Worm (Caenorhabditis elegans) whole organism, L4 larva: ENCODE data around the gene F19B10.3.

Experiments used
- D1046.2 ChIP-seq: fragments of 200-800 bp; sonication (Bioruptor generic); IDR thresholded peaks from 2 replicates; pipeline ENCODE4 v1.3.6; 2022; ENCODE audit warnings: missing genetic modification characterization, missing compliant biosample characterization
- F10B5.3 ChIP-seq: sonication (generic microtip); optimal IDR thresholded peaks from 2 replicates; lab custom pipeline; 2016; ENCODE audit warnings: mild to moderate bottlenecking, missing genetic modification characterization, missing compliant biosample characterization
- F26F4.8 ChIP-seq: fragments of 200-800 bp; sonication (Bioruptor generic); conservative IDR thresholded peaks from 2 replicates; pipeline ENCODE4 v1.3.6; 2022; ENCODE audit warnings: missing genetic modification characterization, missing compliant biosample characterization
- F37D6.2 ChIP-seq: sonication (generic microtip); optimal IDR thresholded peaks from 2 replicates; lab custom pipeline; 2016; ENCODE audit warnings: mild to moderate bottlenecking, missing genetic modification characterization, missing compliant biosample characterization
- F44E2.7 ChIP-seq: fragments of 200-800 bp; sonication (Bioruptor generic); IDR thresholded peaks from 2 replicates; pipeline ENCODE4 v2.1.2; 2022; ENCODE audit warnings: missing genetic modification characterization, missing compliant biosample characterization
- R02D3.7 ChIP-seq: fragments of 150-350 bp; sonication (generic microtip); optimal IDR thresholded peaks from 3 replicates; lab custom pipeline; 2014; ENCODE audit warnings: missing biosample characterization, missing genetic modification characterization
- ZK546.5 ChIP-seq, 2 experiments: sonication (generic microtip); optimal IDR thresholded peaks; 2 replicates each; lab custom pipeline; 2017; ENCODE audit warnings: missing biosample characterization in 2 of 2, missing genetic modification characterization in 2 of 2
- aly-2 ChIP-seq: sonication (generic microtip); optimal IDR thresholded peaks from 2 replicates; lab custom pipeline; 2018; ENCODE audit warnings: missing biosample characterization, missing genetic modification characterization
- arid-1 ChIP-seq: fragments of 200-800 bp; sonication (Bioruptor generic); conservative IDR thresholded peaks from 2 replicates; pipeline ENCODE4 v1.3.6; 2022; ENCODE audit warnings: missing genetic modification reagents, missing genetic modification characterization, missing compliant biosample characterization
- attf-4 ChIP-seq: sonication (generic microtip); optimal IDR thresholded peaks from 3 replicates; lab custom pipeline; 2017; ENCODE audit warnings: missing biosample characterization, missing genetic modification characterization
- ceh-28 ChIP-seq: fragments of 150-350 bp; optimal IDR thresholded peaks from 2 replicates; lab custom pipeline; 2014; ENCODE audit warnings: missing biosample characterization, missing genetic modification reagents, missing genetic modification characterization
- ceh-32 ChIP-seq: sonication (generic microtip); optimal IDR thresholded peaks from 2 replicates; lab custom pipeline; 2016; ENCODE audit warnings: mild to moderate bottlenecking, missing genetic modification characterization, missing compliant biosample characterization; ENCODE audit not compliant: poor library complexity
- ceh-44 ChIP-seq: fragments of 200-800 bp; sonication (Bioruptor generic); IDR thresholded peaks from 2 replicates; pipeline ENCODE4 v1.3.6; 2022; ENCODE audit warnings: missing genetic modification reagents, missing genetic modification characterization, missing compliant biosample characterization
- ceh-62 ChIP-seq: sonication (generic microtip); optimal IDR thresholded peaks from 2 replicates; lab custom pipeline; 2017; ENCODE audit warnings: missing biosample characterization, missing genetic modification characterization
- ceh-82 ChIP-seq: sonication (generic microtip); optimal IDR thresholded peaks from 2 replicates; lab custom pipeline; 2017; ENCODE audit warnings: missing biosample characterization, missing genetic modification characterization
- ces-1 ChIP-seq: fragments of 150-350 bp; sonication (generic microtip); optimal IDR thresholded peaks from 4 replicates; lab custom pipeline; 2014; ENCODE audit warnings: missing biosample characterization, missing genetic modification reagents, missing genetic modification characterization
- ctbp-1 ChIP-seq: fragments of 200-800 bp; sonication (Bioruptor generic); IDR thresholded peaks from 2 replicates; pipeline ENCODE4 v1.3.6; 2022; ENCODE audit warnings: missing genetic modification reagents, missing genetic modification characterization, missing compliant biosample characterization
- daf-16 ChIP-seq, 3 experiments: sonication (generic microtip); optimal IDR thresholded peaks; 2 replicates each; lab custom pipeline; 2016 to 2017; ENCODE audit warnings: missing genetic modification characterization in 3 of 3, missing genetic modification reagents in 3 of 3, mild to moderate bottlenecking in 2 of 3, missing compliant biosample characterization in 2 of 3, missing biosample characterization in 1 of 3, moderate library complexity in 1 of 3
- daf-8 ChIP-seq: fragments of 200-800 bp; sonication (Bioruptor generic); IDR thresholded peaks from 2 replicates; pipeline ENCODE4 v1.3.6; 2022; ENCODE audit warnings: missing genetic modification characterization, missing compliant biosample characterization
- dmd-6 ChIP-seq: fragments of 200-800 bp; sonication (Bioruptor generic); IDR thresholded peaks from 2 replicates; pipeline ENCODE4 v1.3.6; 2022; ENCODE audit warnings: missing genetic modification reagents, missing genetic modification characterization, missing compliant biosample characterization
- dmd-8 ChIP-seq: fragments of 200-800 bp; sonication (Bioruptor generic); IDR thresholded peaks from 2 replicates; pipeline ENCODE4 v1.3.6; 2022; ENCODE audit warnings: missing genetic modification characterization, missing compliant biosample characterization
- dmd-9 ChIP-seq: fragments of 200-800 bp; sonication (Bioruptor generic); IDR thresholded peaks from 2 replicates; pipeline ENCODE4 v1.3.6; 2022; ENCODE audit warnings: missing genetic modification reagents, missing genetic modification characterization, missing compliant biosample characterization
- dve-1 ChIP-seq: sonication (generic microtip); optimal IDR thresholded peaks from 2 replicates; lab custom pipeline; 2017; ENCODE audit warnings: antibody characterized with exemption, mild to moderate bottlenecking, missing genetic modification characterization, missing compliant biosample characterization; ENCODE audit not compliant: insufficient read depth
- fkh-10 ChIP-seq: fragments of 150-350 bp; optimal IDR thresholded peaks from 2 replicates; lab custom pipeline; 2014; ENCODE audit warnings: missing biosample characterization, missing genetic modification reagents, missing genetic modification characterization
- gei-8 ChIP-seq: fragments of 200-800 bp; sonication (Bioruptor generic); optimal IDR thresholded peaks from 2 replicates; lab custom pipeline; 2018; ENCODE audit warnings: mild to moderate bottlenecking, missing genetic modification characterization, missing compliant biosample characterization
- hlh-11 ChIP-seq: fragments of 200-800 bp; sonication (Bioruptor generic); optimal IDR thresholded peaks from 2 replicates; lab custom pipeline; 2018; ENCODE audit warnings: mild to moderate bottlenecking, missing genetic modification characterization, missing compliant biosample characterization
- hlh-30 ChIP-seq: sonication (generic microtip); optimal IDR thresholded peaks from 2 replicates; lab custom pipeline; 2017; ENCODE audit warnings: antibody characterized with exemption, mild to moderate bottlenecking, missing genetic modification characterization, missing compliant biosample characterization; ENCODE audit not compliant: insufficient read depth
- lim-7 ChIP-seq: fragments of 200-800 bp; sonication (Bioruptor generic); IDR thresholded peaks from 2 replicates; pipeline ENCODE4 v1.3.6; 2022; ENCODE audit warnings: missing genetic modification characterization, missing compliant biosample characterization
- lin-38 ChIP-seq: fragments of 200-800 bp; sonication (Bioruptor generic); IDR thresholded peaks from 2 replicates; pipeline ENCODE4 v1.3.6; 2022; ENCODE audit warnings: missing genetic modification reagents, missing genetic modification characterization, missing compliant biosample characterization
- lin-39 ChIP-seq: fragments of 150-350 bp; optimal IDR thresholded peaks from 2 replicates; lab custom pipeline; 2014; ENCODE audit warnings: missing biosample characterization, missing genetic modification reagents, missing genetic modification characterization
- lsy-2 ChIP-seq, 2 experiments: fragments of 150-350 bp in 1 of 2; sonication (generic microtip) in 1 of 2; optimal IDR thresholded peaks; 2 replicates each; lab custom pipeline; 2014 to 2017; ENCODE audit warnings: missing biosample characterization in 2 of 2, missing genetic modification characterization in 2 of 2
- mdl-1 ChIP-seq, 2 experiments: fragments of 150-350 bp in 1 of 2; sonication (generic microtip) in 1 of 2; optimal IDR thresholded peaks; 2 replicates each; lab custom pipeline; 2014 to 2017; ENCODE audit warnings: missing biosample characterization in 2 of 2, missing genetic modification characterization in 2 of 2
- mdt-29 ChIP-seq: fragments of 200-800 bp; sonication (Bioruptor generic); IDR thresholded peaks from 2 replicates; pipeline ENCODE4 v1.3.6; 2022; ENCODE audit warnings: missing genetic modification reagents, missing genetic modification characterization, missing compliant biosample characterization
- mep-1 ChIP-seq: fragments of 150-350 bp; sonication (generic microtip); optimal IDR thresholded peaks from 3 replicates; lab custom pipeline; 2014; ENCODE audit warnings: missing biosample characterization, missing genetic modification characterization
- mxl-2 ChIP-seq: fragments of 200-800 bp; sonication (Bioruptor generic); conservative IDR thresholded peaks from 2 replicates; pipeline ENCODE4 v1.3.6; 2022; ENCODE audit warnings: missing genetic modification reagents, missing genetic modification characterization, missing compliant biosample characterization
- nhr-11 ChIP-seq: fragments of 150-350 bp; optimal IDR thresholded peaks from 2 replicates; lab custom pipeline; 2014; ENCODE audit warnings: missing biosample characterization, missing genetic modification characterization
- nhr-111 ChIP-seq: fragments of 200-800 bp; sonication (Bioruptor generic); optimal IDR thresholded peaks from 2 replicates; lab custom pipeline; 2018; ENCODE audit warnings: mild to moderate bottlenecking, missing genetic modification characterization, missing compliant biosample characterization
- nhr-237 ChIP-seq: sonication (generic microtip); optimal IDR thresholded peaks from 2 replicates; lab custom pipeline; 2017; ENCODE audit warnings: missing biosample characterization, missing genetic modification characterization
- nhr-28 ChIP-seq: fragments of 150-350 bp; optimal IDR thresholded peaks from 2 replicates; lab custom pipeline; 2014; ENCODE audit warnings: missing biosample characterization, missing genetic modification characterization
- nhr-41 ChIP-seq: fragments of 200-800 bp; sonication (Bioruptor generic); IDR thresholded peaks from 2 replicates; pipeline ENCODE4 v1.3.6; 2022; ENCODE audit warnings: missing genetic modification reagents, missing genetic modification characterization, missing compliant biosample characterization
- nhr-42 ChIP-seq: fragments of 200-800 bp; sonication (Bioruptor generic); IDR thresholded peaks from 2 replicates; pipeline ENCODE4 v1.3.6; 2022; ENCODE audit warnings: missing genetic modification characterization, missing compliant biosample characterization
- nhr-6 ChIP-seq: fragments of 150-350 bp; optimal IDR thresholded peaks from 2 replicates; lab custom pipeline; 2014; ENCODE audit warnings: missing biosample characterization, missing genetic modification characterization
- nhr-76 ChIP-seq: fragments of 150-350 bp; optimal IDR thresholded peaks from 2 replicates; lab custom pipeline; 2014; ENCODE audit warnings: missing biosample characterization, missing genetic modification characterization
- nhr-77 ChIP-seq: fragments of 150-350 bp; optimal IDR thresholded peaks from 2 replicates; lab custom pipeline; 2014; ENCODE audit warnings: missing biosample characterization, missing genetic modification characterization
- php-3 ChIP-seq: fragments of 200-800 bp; sonication (Bioruptor generic); IDR thresholded peaks from 2 replicates; pipeline ENCODE4 v1.3.6; 2022; ENCODE audit warnings: missing genetic modification reagents, missing genetic modification characterization, missing compliant biosample characterization
- set-16 ChIP-seq: fragments of 200-800 bp; sonication (Bioruptor generic); IDR thresholded peaks from 2 replicates; pipeline ENCODE4 v1.3.6; 2022; ENCODE audit warnings: missing genetic modification reagents, missing genetic modification characterization, missing compliant biosample characterization
- snpc-1.2 ChIP-seq: fragments of 200-800 bp; sonication (Bioruptor generic); IDR thresholded peaks from 2 replicates; pipeline ENCODE4 v1.3.6; 2022; ENCODE audit warnings: missing genetic modification reagents, missing genetic modification characterization, missing compliant biosample characterization
- tag-97 ChIP-seq: fragments of 200-800 bp; sonication (Bioruptor generic); IDR thresholded peaks from 2 replicates; pipeline ENCODE4 v1.3.6; 2022; ENCODE audit warnings: missing genetic modification characterization, missing compliant biosample characterization
- unc-130 ChIP-seq: sonication (generic microtip); optimal IDR thresholded peaks from 2 replicates; lab custom pipeline; 2016; ENCODE audit warnings: missing genetic modification reagents, missing genetic modification characterization, missing compliant biosample characterization
- unc-62 ChIP-seq, 3 experiments: fragments of 150-350 bp in 1 of 3; sonication (generic microtip); optimal IDR thresholded peaks in 2 of 3; peaks in 1 of 3; 1 replicate in 1 of 3; 2 replicates in 2 of 3; lab custom pipeline; 2014 to 2017; ENCODE audit warnings: missing biosample characterization in 3 of 3, missing genetic modification characterization in 3 of 3, missing genetic modification reagents in 3 of 3, missing genotype in 1 of 3
- zfp-3 ChIP-seq: fragments of 200-800 bp; sonication (Bioruptor generic); conservative IDR thresholded peaks from 2 replicates; pipeline ENCODE4 v1.3.6; 2022; ENCODE audit warnings: missing genetic modification reagents, missing genetic modification characterization, missing compliant biosample characterization

Gene F19B10.3

ce11 chrII:3682770-3683234, 18.2 kb downstream of the F19B10.3 start, which contains the start of gene F19B10.1 (continued):
- no peak for TF ChIP-seq dve-1 (tag; lab: Kevin White, UChicago)
- TF ChIP-seq ceh-32 (tag; lab: Kevin White, UChicago), result no peak
- TF ChIP-seq php-3 (GFP tag; lab: Robert Waterston, UW), result no peak
- no peak for TF ChIP-seq daf-16 (GFP tag; optimal IDR thresholded peaks at IDR 0.05; lab: Kevin White, UChicago)
- no peak for TF ChIP-seq daf-16 (tag; optimal IDR thresholded peaks at IDR 0.05; lab: Kevin White, UChicago)
- TF ChIP-seq set-16 (GFP tag; lab: Robert Waterston, UW), result no peak
- TF ChIP-seq mdl-1 (tag; optimal IDR thresholded peaks at IDR 0.05; lab: Kevin White, UChicago), result peak in 1 of 2 experiments; percentile 66
- no peak for TF ChIP-seq ctbp-1
- TF ChIP-seq daf-8 (GFP tag; lab: Robert Waterston, UW), result no peak
- no peak for TF ChIP-seq attf-4 (tag; lab: Kevin White, UChicago)
- no peak for TF ChIP-seq fkh-10 (GFP tag; lab: Kevin White, UChicago)
- no peak for TF ChIP-seq F37D6.2 (tag; lab: Kevin White, UChicago)
- TF ChIP-seq lim-7 (GFP tag; lab: Robert Waterston, UW), result no peak
- no peak for TF ChIP-seq nhr-237 (tag; lab: Kevin White, UChicago)
- TF ChIP-seq tag-97 (GFP tag; lab: Robert Waterston, UW), result no peak
- no peak for TF ChIP-seq ces-1
- TF ChIP-seq nhr-111, result no peak
- no peak for TF ChIP-seq unc-130
- TF ChIP-seq nhr-76 (tag; lab: Kevin White, UChicago), result no peak
- no peak for TF ChIP-seq nhr-42 (GFP tag; lab: Robert Waterston, UW)
- no peak for TF ChIP-seq nhr-11 (tag; lab: Kevin White, UChicago)
- no peak for TF ChIP-seq F44E2.7
- TF ChIP-seq unc-62 (GFP tag; optimal IDR thresholded peaks at IDR 0.05 in 1 of 2; lab: Kevin White, UChicago), result peak in 1 of 2 experiments; percentile 79
- TF ChIP-seq unc-62 (tag; optimal IDR thresholded peaks at IDR 0.05; lab: Kevin White, UChicago), result no peak
- TF ChIP-seq nhr-41 (GFP tag; lab: Robert Waterston, UW), result no peak
- no peak for TF ChIP-seq D1046.2 (GFP tag; lab: Robert Waterston, UW)
- no peak for TF ChIP-seq F26F4.8
- no peak for TF ChIP-seq aly-2 (tag; lab: Kevin White, UChicago)
- peak; percentile 45 for TF ChIP-seq R02D3.7 (tag; lab: Kevin White, UChicago)
- TF ChIP-seq nhr-28, result peak; percentile 71
- TF ChIP-seq mdt-29, result no peak
- TF ChIP-seq lin-38 (GFP tag; lab: Robert Waterston, UW), result no peak
- TF ChIP-seq lsy-2 (tag; optimal IDR thresholded peaks at IDR 0.05; lab: Kevin White, UChicago), result no peak
- TF ChIP-seq hlh-30 (tag; lab: Kevin White, UChicago), result peak; percentile 100
- TF ChIP-seq ceh-44, result no peak
- TF ChIP-seq nhr-77, result peak; percentile 8
- TF ChIP-seq gei-8 (GFP tag; lab: Kevin White, UChicago), result no peak
- no peak for TF ChIP-seq nhr-6
- TF ChIP-seq dmd-9 (GFP tag; lab: Robert Waterston, UW), result no peak
- no peak for TF ChIP-seq arid-1
- TF ChIP-seq ceh-28 (tag; lab: Kevin White, UChicago), result no peak
- no peak for TF ChIP-seq mxl-2
- TF ChIP-seq lin-39, result no peak
- no peak for TF ChIP-seq snpc-1.2 (GFP tag; lab: Robert Waterston, UW)
- no peak for TF ChIP-seq ceh-82 (tag; lab: Kevin White, UChicago)
- TF ChIP-seq dmd-8, result no peak
- no peak for TF ChIP-seq F10B5.3 (tag; lab: Kevin White, UChicago)
- peak; percentile 63 for TF ChIP-seq dmd-6
- TF ChIP-seq ZK546.5 (tag; optimal IDR thresholded peaks at IDR 0.05; lab: Kevin White, UChicago), result no peak
- no peak for TF ChIP-seq ceh-62
- TF ChIP-seq hlh-11, result peak; percentile 74
- no peak for TF ChIP-seq zfp-3
- TF ChIP-seq mep-1 (tag; lab: Kevin White, UChicago), result no peak
